Worm (Caenorhabditis elegans) whole organism, L3 larva: ENCODE data around the gene Y43F8B.13.

Source experiments
- R02D3.7 ChIP-seq: fragments of 150-350 bp; optimal IDR thresholded peaks from 2 replicates; lab custom pipeline; 2014; ENCODE audit warnings: missing biosample characterization, missing genetic modification characterization
- ZK546.5 ChIP-seq: sonication (generic microtip); optimal IDR thresholded peaks from 2 replicates; lab custom pipeline; 2017; ENCODE audit warnings: missing biosample characterization, missing genetic modification characterization
- ceh-16 ChIP-seq: sonication (generic microtip); optimal IDR thresholded peaks from 2 replicates; lab custom pipeline; 2017; ENCODE audit warnings: missing biosample characterization, missing genetic modification characterization
- ceh-82 ChIP-seq: fragments of 150-350 bp; optimal IDR thresholded peaks from 2 replicates; lab custom pipeline; 2014; ENCODE audit warnings: missing biosample characterization, missing genetic modification characterization
- egl-27 ChIP-seq: sonication (generic microtip); optimal IDR thresholded peaks from 4 replicates; lab custom pipeline; 2017; ENCODE audit warnings: missing biosample characterization, missing genetic modification reagents, missing genetic modification characterization
- elt-1 ChIP-seq: fragments of 150-350 bp; optimal IDR thresholded peaks from 2 replicates; lab custom pipeline; 2014; ENCODE audit warnings: missing biosample characterization, missing genetic modification characterization
- elt-2 ChIP-seq: sonication (generic microtip); optimal IDR thresholded peaks from 2 replicates; lab custom pipeline; 2016; ENCODE audit warnings: missing genetic modification reagents, mild to moderate bottlenecking, missing genetic modification characterization, missing compliant biosample characterization
- fkh-10 ChIP-seq: sonication (generic microtip); optimal IDR thresholded peaks from 2 replicates; lab custom pipeline; 2017; ENCODE audit warnings: missing biosample characterization, missing genetic modification reagents, missing genetic modification characterization
- fkh-2 ChIP-seq: fragments of 150-350 bp; optimal IDR thresholded peaks from 2 replicates; lab custom pipeline; 2014; ENCODE audit warnings: missing biosample characterization, missing genetic modification reagents, missing genetic modification characterization
- nhr-12 ChIP-seq: fragments of 150-350 bp; optimal IDR thresholded peaks from 2 replicates; lab custom pipeline; 2014; ENCODE audit warnings: missing biosample characterization, missing genetic modification characterization
- pha-4 ChIP-seq: fragments of 150-350 bp; optimal IDR thresholded peaks from 2 replicates; lab custom pipeline; 2014; ENCODE audit warnings: missing biosample characterization, missing genetic modification reagents, missing genetic modification characterization
- sea-2 ChIP-seq: fragments of 150-350 bp; sonication (generic microtip); optimal IDR thresholded peaks from 4 replicates; lab custom pipeline; 2014; ENCODE audit warnings: missing biosample characterization, missing genetic modification reagents, missing genetic modification characterization
- snpc-4 ChIP-seq: fragments of 150-350 bp; optimal IDR thresholded peaks from 2 replicates; lab custom pipeline; 2014; ENCODE audit warnings: missing biosample characterization, missing genetic modification characterization
- unc-62 ChIP-seq: fragments of 150-350 bp; sonication (generic microtip); optimal IDR thresholded peaks from 4 replicates; lab custom pipeline; 2014; ENCODE audit warnings: missing biosample characterization, missing genetic modification reagents, missing genetic modification characterization

DNA sequence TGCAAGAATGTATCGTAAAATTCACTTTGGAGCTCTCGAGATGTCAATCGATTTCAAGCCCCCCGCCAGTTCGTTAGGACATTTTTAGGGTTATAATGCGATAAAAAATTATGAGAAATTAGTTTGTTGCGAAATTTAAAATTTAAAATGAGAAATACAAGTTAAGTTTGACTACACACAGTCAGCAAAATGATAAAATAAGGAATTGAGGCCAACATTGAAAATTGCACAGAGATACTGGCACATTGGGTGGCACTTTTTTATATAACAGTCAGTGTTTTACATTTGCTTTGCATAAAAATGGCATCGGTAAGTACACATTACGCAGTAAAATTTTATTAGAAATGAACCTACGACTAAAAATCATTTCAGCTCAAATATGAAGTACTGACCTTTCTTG lies 12.3 kb downstream of the Y43F8B.13 start, which contains the start of gene Y43F8B.12:
- no peak for TF ChIP-seq elt-2
- no peak for TF ChIP-seq elt-1 (tag; lab: Kevin White, UChicago)
- no peak for TF ChIP-seq egl-27
- no peak for TF ChIP-seq ceh-82 (tag; lab: Kevin White, UChicago)
- TF ChIP-seq snpc-4, result no peak
- no peak for TF ChIP-seq sea-2 (GFP tag; lab: Kevin White, UChicago)
- no peak for TF ChIP-seq R02D3.7 (tag; lab: Kevin White, UChicago)
- no peak for TF ChIP-seq ZK546.5 (tag; lab: Kevin White, UChicago)
- TF ChIP-seq pha-4 (tag; lab: Kevin White, UChicago), result no peak
- no peak for TF ChIP-seq fkh-2 (tag; lab: Kevin White, UChicago)
- no peak for TF ChIP-seq ceh-16 (tag; lab: Kevin White, UChicago)
- no peak for TF ChIP-seq unc-62 (GFP tag; lab: Kevin White, UChicago)
- no peak for TF ChIP-seq nhr-12 (tag; lab: Kevin White, UChicago)
- TF ChIP-seq fkh-10 (GFP tag; lab: Kevin White, UChicago), result no peak
